Worm (Caenorhabditis elegans): ENCODE measurements around the gene srv-13.
A peak's percentile ranks its signal among the peaks of the same experiment; 100 is the strongest.

Gene srv-13

DNA sequence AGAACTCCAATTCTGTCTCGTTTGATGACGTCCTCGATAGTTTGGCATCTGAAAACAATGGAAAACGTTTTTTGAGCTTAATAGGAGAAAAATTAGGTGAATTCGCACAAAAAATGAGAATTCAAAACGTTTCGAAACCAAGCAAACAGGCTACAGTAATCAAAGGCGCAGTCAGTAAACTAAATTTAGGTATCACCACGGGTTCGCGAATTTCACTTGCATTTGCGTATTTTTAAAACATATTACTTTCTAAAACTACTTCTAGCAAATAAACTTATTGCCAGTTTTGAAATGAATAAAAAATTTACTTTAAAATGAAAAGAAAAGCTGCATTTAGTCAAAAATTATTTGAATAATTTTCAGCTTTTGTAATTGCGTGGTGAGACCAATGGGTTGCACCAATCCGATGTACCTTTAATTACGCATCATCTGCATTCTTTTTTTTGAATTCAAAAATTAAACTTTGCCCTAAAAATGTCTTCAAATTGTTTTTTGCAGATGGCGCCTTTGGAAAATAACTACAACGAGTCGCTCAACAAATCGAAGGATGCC, 14.1 kb downstream of the srv-13 start, which contains the start of the genes Y73B6BL.23 and htp-2:
Gene Y73B6BL.23 (minus strand): TSS at position 51 of the 552 bp plus-strand sequence.
Gene htp-2 (plus strand): TSS at position 492 of the 552 bp plus-strand sequence.
- TF ChIP-seq snpc-4 (GFP tag; optimal IDR thresholded peaks at IDR 0.05) (no peak), snpc-4 (tag; optimal IDR thresholded peaks at IDR 0.05) (peak in 2 of 4 experiments; percentile 40 to 73), madf-6 (GFP tag; IDR thresholded peaks at IDR 0.05) (peak; percentile 13; the same call in 1 of the 2 replicates), lsl-1 (GFP tag; optimal IDR thresholded peaks at IDR 0.05) (peak; percentile 83), F33H1.4 (GFP tag; IDR thresholded peaks at IDR 0.05) (peak; percentile 68), chd-7 (tag; optimal IDR thresholded peaks at IDR 0.05) (no peak), egl-18 (GFP tag; IDR thresholded peaks at IDR 0.05) (no peak), unc-130 (GFP tag; optimal IDR thresholded peaks at IDR 0.05) (no peak), fkh-3 (tag; optimal IDR thresholded peaks at IDR 0.05) (no peak)

DNA sequence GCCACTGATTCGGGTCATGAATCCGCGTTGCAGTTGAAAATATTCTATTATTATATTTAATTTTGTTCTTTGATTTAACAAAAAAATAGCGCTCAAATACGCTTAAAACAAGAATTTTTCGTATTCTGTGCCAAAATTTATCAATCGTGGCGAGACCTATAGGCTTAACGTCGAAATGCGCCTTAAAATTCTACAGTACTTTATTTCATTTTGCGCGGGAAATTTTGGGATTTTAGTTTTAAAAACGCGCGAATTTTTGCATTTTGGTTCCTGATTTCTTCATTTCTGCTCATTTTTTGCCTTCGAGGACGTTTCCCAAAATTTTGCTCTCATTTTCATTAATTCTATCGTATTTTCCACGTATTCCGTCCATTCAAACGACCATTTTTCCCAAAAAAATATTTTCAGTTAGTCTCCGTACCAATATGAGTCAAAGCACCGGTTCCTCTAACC, 16.2 kb downstream of the srv-13 start, which contains the start of gene puf-11:
Gene puf-11 (plus strand): TSS at position 403 of the 453 bp plus-strand sequence.
- TF ChIP-seq D2030.7 (GFP tag; IDR thresholded peaks at IDR 0.05) (peak; percentile 94), atf-7 (tag; optimal IDR thresholded peaks at IDR 0.05) (no peak), Y67H2A.10 (GFP tag; conservative IDR thresholded peaks at IDR 0.05) (0 out of 2 replicates have a peak, but pooled peaks have one; percentile 25), rec-8 (tag; optimal IDR thresholded peaks at IDR 0.05) (peak in 1 of 2 experiments; percentile 40), die-1 (tag; optimal IDR thresholded peaks at IDR 0.05) (no peak), ZK185.1 (tag; optimal IDR thresholded peaks at IDR 0.05; ENCODE audit: poor library complexity, severe bottlenecking) (no peak), lsl-1 (GFP tag; optimal IDR thresholded peaks at IDR 0.05) (peak; percentile 98), ceh-27 (GFP tag; optimal IDR thresholded peaks at IDR 0.05) (no peak), unc-62 (GFP tag; optimal IDR thresholded peaks at IDR 0.05) (no peak), zim-3 (tag; optimal IDR thresholded peaks at IDR 0.05) (no peak), ztf-18 (tag; optimal IDR thresholded peaks at IDR 0.05) (no peak), pbrm-1 (GFP tag; IDR thresholded peaks at IDR 0.05) (0 out of 2 replicates have a peak, but pooled peaks have one; percentile 37), madf-6 (GFP tag; IDR thresholded peaks at IDR 0.05) (peak; percentile 98), F37B4.10 (GFP tag; IDR thresholded peaks at IDR 0.05) (no peak), B0019.2 (GFP tag; conservative IDR thresholded peaks at IDR 0.05) (peak; percentile 78), zfh-2 (GFP tag; conservative IDR thresholded peaks at IDR 0.05) (no peak), F52B5.7 (tag; optimal IDR thresholded peaks at IDR 0.05) (no peak), snpc-4 (GFP tag; optimal IDR thresholded peaks at IDR 0.05) (peak; percentile 72), snpc-4 (tag; optimal IDR thresholded peaks at IDR 0.05) (peak; percentile 44 to 91 (median 88)), tlf-1 (GFP tag; optimal IDR thresholded peaks at IDR 0.05) (peak; percentile 86), F33H1.4 (GFP tag; IDR thresholded peaks at IDR 0.05) (peak; percentile 98), let-607 (tag; optimal IDR thresholded peaks at IDR 0.05) (no peak), rpc-1 (optimal IDR thresholded peaks at IDR 0.05) (no peak), rpc-1 (tag; optimal IDR thresholded peaks at IDR 0.05) (no peak), xnd-1 (tag; optimal IDR thresholded peaks at IDR 0.05) (peak; percentile 99), ceh-100 (GFP tag; IDR thresholded peaks at IDR 0.05) (0 out of 2 replicates have a peak, but pooled peaks have one; percentile 17), nhr-27 (tag; optimal IDR thresholded peaks at IDR 0.05) (no peak), ama-1 (optimal IDR thresholded peaks at IDR 0.05) (no peak), ama-1 (GFP tag; optimal IDR thresholded peaks at IDR 0.05) (no peak), cebp-2 (GFP tag; IDR thresholded peaks at IDR 0.05) (no peak), ceh-40 (GFP tag; IDR thresholded peaks at IDR 0.05) (no peak), Y95B8A.8 (GFP tag; IDR thresholded peaks at IDR 0.05) (peak; percentile 61; the same call in 1 of the 2 replicates), tbp1 (GFP tag; optimal IDR thresholded peaks at IDR 0.05) (peak; percentile 67), Y79H2A.3 (GFP tag; conservative IDR thresholded peaks at IDR 0.05) (0 out of 2 replicates have a peak, but pooled peaks have one; percentile 27), hmg-1.2 (GFP tag; IDR thresholded peaks at IDR 0.05) (peak; percentile 67), lin-26 (GFP tag; IDR thresholded peaks at IDR 0.05) (0 out of 2 replicates have a peak, but pooled peaks have one; percentile 19), F57A8.1 (GFP tag; optimal IDR thresholded peaks at IDR 0.05) (no peak), nfya-1 (tag; optimal IDR thresholded peaks at IDR 0.05; ENCODE audit: borderline replicate concordance, insufficient read depth) (no peak), ekl-4 (GFP tag; IDR thresholded peaks at IDR 0.05) (peak; percentile 84), him-1 (tag; optimal IDR thresholded peaks at IDR 0.05) (peak; percentile 28), attf-6 (GFP tag; IDR thresholded peaks at IDR 0.05) (peak; percentile 79; the same call in 1 of the 2 replicates)

Measured in whole organism, young adult.